Worm (Caenorhabditis elegans) whole organism, L1 larva: Measurements from ENCODE around the gene subs-4.

Source experiments
- aly-2 ChIP-seq: fragments of 150-350 bp; optimal IDR thresholded peaks from 2 replicates; lab custom pipeline; 2014; ENCODE audit warnings: missing biosample characterization, missing genetic modification characterization
- ama-1 ChIP-seq: fragments of 150-350 bp; optimal IDR thresholded peaks from 2 replicates; lab custom pipeline; 2014
- ceh-82 ChIP-seq, 3 experiments: fragments of 150-350 bp in 1 of 3; sonication (generic microtip) in 2 of 3; optimal IDR thresholded peaks; 2 replicates each; lab custom pipeline; 2014 to 2017; ENCODE audit warnings: missing biosample characterization in 3 of 3, missing genetic modification characterization in 3 of 3
- fos-1 ChIP-seq: fragments of 150-350 bp; optimal IDR thresholded peaks from 2 replicates; lab custom pipeline; 2014; ENCODE audit warnings: missing biosample characterization, missing genetic modification characterization
- lir-3 ChIP-seq: sonication (generic microtip); optimal IDR thresholded peaks from 2 replicates; lab custom pipeline; 2016; ENCODE audit warnings: mild to moderate bottlenecking, missing genetic modification characterization, moderate library complexity, missing compliant biosample characterization; ENCODE audit not compliant: poor library complexity
- nhr-237 ChIP-seq: fragments of 150-350 bp; optimal IDR thresholded peaks from 2 replicates; lab custom pipeline; 2014; ENCODE audit warnings: missing biosample characterization, missing genetic modification characterization
- snpc-4 ChIP-seq: fragments of 150-350 bp; optimal IDR thresholded peaks from 2 replicates; lab custom pipeline; 2014; ENCODE audit warnings: missing biosample characterization, missing genetic modification characterization
- unc-62 ChIP-seq: fragments of 150-350 bp; optimal IDR thresholded peaks from 2 replicates; lab custom pipeline; 2014; ENCODE audit warnings: missing biosample characterization, missing genetic modification reagents, missing genetic modification characterization

DNA sequence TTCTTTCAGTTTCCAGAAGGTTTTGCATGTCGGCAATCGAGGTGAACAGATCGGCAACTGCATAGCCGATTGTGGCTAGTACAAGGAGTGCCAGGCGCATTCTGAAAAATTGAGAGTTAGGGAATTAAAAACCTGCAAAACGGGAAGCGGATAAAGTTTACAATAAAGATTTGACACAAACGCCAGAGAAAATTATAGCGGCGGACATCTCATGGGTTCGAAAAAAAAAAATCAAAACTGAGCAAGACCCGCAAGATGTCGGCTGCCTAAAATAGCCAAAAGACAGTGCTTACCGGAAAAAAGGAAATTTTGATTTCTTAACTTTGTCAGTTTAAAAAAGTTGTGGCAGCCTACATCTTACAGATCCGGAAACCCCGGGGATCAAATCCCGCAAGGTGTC, 4.1 kb upstream of the subs-4 start, which contains the start of gene dpy-18:
- no peak for TF ChIP-seq snpc-4 (tag; lab: Kevin White, UChicago)
- no peak for TF ChIP-seq unc-62
- no peak for TF ChIP-seq ceh-82 (tag; optimal IDR thresholded peaks at IDR 0.05; lab: Kevin White, UChicago)
- no peak for TF ChIP-seq lir-3 (tag; lab: Kevin White, UChicago)
- TF ChIP-seq fos-1 (tag; lab: Kevin White, UChicago), result no peak
- no peak for TF ChIP-seq ama-1
- TF ChIP-seq nhr-237, result no peak
- no peak for TF ChIP-seq aly-2 (tag; lab: Kevin White, UChicago)
